Fruit fly (Drosophila melanogaster) whole organism, adult: Measurements from ENCODE around the gene MED20.
A peak's percentile ranks its signal among the peaks of the same experiment; 100 is the strongest.

Experiments
- CG11617 ChIP-seq: fragments of 200-800 bp; sonication (Bioruptor generic); optimal IDR thresholded peaks from 2 replicates; lab custom pipeline; 2017; ENCODE audit warnings: mild to moderate bottlenecking, missing biosample characterization, missing genetic modification reagents, missing genetic modification characterization
- CG12768 ChIP-seq: fragments of 200-800 bp; sonication (Bioruptor generic); optimal IDR thresholded peaks from 2 replicates; lab custom pipeline; 2017; ENCODE audit warnings: missing biosample characterization, missing genetic modification characterization, mild to moderate bottlenecking, moderate library complexity, missing genetic modification reagents
- CG14711 ChIP-seq: fragments of 200-800 bp; sonication (Bioruptor generic); optimal IDR thresholded peaks from 2 replicates; lab custom pipeline; 2018; ENCODE audit warnings: missing biosample characterization, mild to moderate bottlenecking, missing genetic modification characterization, moderate library complexity
- CG1620 ChIP-seq: fragments of 200-800 bp; sonication (Bioruptor generic); optimal IDR thresholded peaks from 2 replicates; lab custom pipeline; 2016; ENCODE audit warnings: missing biosample characterization, missing genetic modification characterization
- CG33017 ChIP-seq: fragments of 200-800 bp; sonication (Bioruptor generic); optimal IDR thresholded peaks from 2 replicates; lab custom pipeline; 2018; ENCODE audit warnings: missing biosample characterization, mild to moderate bottlenecking, missing genetic modification characterization, moderate library complexity
- CG5204 ChIP-seq: fragments of 200-800 bp; sonication (Bioruptor generic); optimal IDR thresholded peaks from 2 replicates; lab custom pipeline; 2016; ENCODE audit warnings: missing biosample characterization, missing genetic modification characterization
- CG7045 ChIP-seq: fragments of 200-800 bp; sonication (Bioruptor generic); optimal IDR thresholded peaks from 2 replicates; lab custom pipeline; 2017; ENCODE audit warnings: missing biosample characterization, mild to moderate bottlenecking, missing genetic modification characterization
- CG7101 ChIP-seq: fragments of 200-800 bp; sonication (Bioruptor generic); optimal IDR thresholded peaks from 2 replicates; lab custom pipeline; 2018; ENCODE audit warnings: missing biosample characterization, mild to moderate bottlenecking, missing genetic modification characterization, moderate library complexity
- Clk ChIP-seq: fragments of 200-800 bp; sonication (Bioruptor generic); optimal IDR thresholded peaks from 2 replicates; lab custom pipeline; 2017; ENCODE audit warnings: missing biosample characterization, missing genetic modification characterization
- Crg-1 ChIP-seq: fragments of 200-800 bp; sonication (Bioruptor generic); optimal IDR thresholded peaks from 2 replicates; lab custom pipeline; 2016; ENCODE audit warnings: missing biosample characterization, missing genetic modification characterization
- Hr96 ChIP-seq: fragments of 200-800 bp; sonication (Bioruptor generic); optimal IDR thresholded peaks from 2 replicates; lab custom pipeline; 2016; ENCODE audit warnings: missing biosample characterization, missing genetic modification characterization
- Mnt ChIP-seq: fragments of 200-800 bp; sonication (Bioruptor generic); optimal IDR thresholded peaks from 2 replicates; lab custom pipeline; 2016; ENCODE audit warnings: missing biosample characterization, mild to moderate bottlenecking, missing genetic modification characterization
- bab1 ChIP-seq: fragments of 200-800 bp; sonication (Bioruptor generic); optimal IDR thresholded peaks from 3 replicates; lab custom pipeline; 2019; ENCODE audit warnings: missing biosample characterization, mild to moderate bottlenecking, missing genetic modification characterization, moderate library complexity
- cic ChIP-seq: fragments of 200-800 bp; sonication (Bioruptor generic); optimal IDR thresholded peaks from 2 replicates; lab custom pipeline; 2017; ENCODE audit warnings: missing biosample characterization, mild to moderate bottlenecking, missing genetic modification characterization, moderate library complexity
- cnc ChIP-seq, 2 experiments: fragments of >200 bp; optimal IDR thresholded peaks; 2 replicates each; lab custom pipeline; 2017
- kay ChIP-seq: fragments of 200-800 bp; sonication (Bioruptor generic); peaks from one replicate; lab custom pipeline; 2016; ENCODE audit warnings: missing biosample characterization, missing genetic modification characterization, borderline replicate concordance
- ovo ChIP-seq: fragments of 200-800 bp; sonication (Bioruptor generic); optimal IDR thresholded peaks from 2 replicates; lab custom pipeline; 2016; ENCODE audit warnings: missing biosample characterization, missing genetic modification characterization
- pad ChIP-seq: fragments of 200-800 bp; sonication (Bioruptor generic); optimal IDR thresholded peaks from 3 replicates; lab custom pipeline; 2017; ENCODE audit warnings: missing biosample characterization, missing genetic modification characterization, mild to moderate bottlenecking, moderate library complexity, missing genetic modification reagents
- tj ChIP-seq: fragments of 200-800 bp; sonication (Bioruptor generic); optimal IDR thresholded peaks from 3 replicates; lab custom pipeline; 2017; ENCODE audit warnings: missing biosample characterization, mild to moderate bottlenecking, missing genetic modification characterization, moderate library complexity
- toe ChIP-seq: fragments of 200-800 bp; sonication (Bioruptor generic); optimal IDR thresholded peaks from 2 replicates; lab custom pipeline; 2016; ENCODE audit warnings: missing biosample characterization, missing genetic modification characterization

MED20 gene

DNA sequence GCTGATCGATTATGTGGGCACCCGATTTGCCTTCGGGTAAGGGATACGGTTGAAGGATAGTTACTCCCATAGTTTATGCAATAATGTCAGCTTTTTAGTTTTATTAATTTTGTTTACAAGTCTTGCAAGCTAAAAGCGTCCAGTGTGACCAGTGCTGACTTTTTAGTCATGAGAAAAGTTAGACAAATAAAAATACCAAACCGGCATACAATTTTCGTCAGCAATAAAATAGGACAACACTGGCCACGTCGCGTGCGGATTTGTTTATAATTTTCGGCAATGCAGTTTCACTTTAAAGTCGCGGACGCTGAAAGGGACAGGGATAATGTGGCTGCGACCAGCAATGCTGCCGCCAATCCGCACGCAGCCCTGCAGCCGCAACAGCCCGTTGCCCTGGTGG, at the start of gene MED20, which contains the start of gene Trf:
MED20 (minus strand) TSS at position 157 of the 400 bp plus-strand sequence.
Trf (plus strand) TSS at position 204 of the 400 bp plus-strand sequence.
- TF ChIP-seq CG14711 (tag; lab: Kevin White, UChicago) (no peak), CG11617 (no peak), Crg-1 (GFP tag; lab: Kevin White, UChicago) (no peak), CG33017 (tag; lab: Kevin White, UChicago) (no peak), Mnt (GFP tag; lab: Kevin White, UChicago) (peak; percentile 83), bab1 (peak; percentile 37), CG5204 (no peak), ovo (GFP tag; lab: Kevin White, UChicago) (no peak), CG1620 (GFP tag; lab: Kevin White, UChicago) (no peak)

dm6 chr2L:8116632-8117193, 44.1 kb upstream of the MED20 start:
- TF ChIP-seq cic = peak; percentile 32
- no peak for TF ChIP-seq CG7101 (tag; lab: Kevin White, UChicago)

DNA sequence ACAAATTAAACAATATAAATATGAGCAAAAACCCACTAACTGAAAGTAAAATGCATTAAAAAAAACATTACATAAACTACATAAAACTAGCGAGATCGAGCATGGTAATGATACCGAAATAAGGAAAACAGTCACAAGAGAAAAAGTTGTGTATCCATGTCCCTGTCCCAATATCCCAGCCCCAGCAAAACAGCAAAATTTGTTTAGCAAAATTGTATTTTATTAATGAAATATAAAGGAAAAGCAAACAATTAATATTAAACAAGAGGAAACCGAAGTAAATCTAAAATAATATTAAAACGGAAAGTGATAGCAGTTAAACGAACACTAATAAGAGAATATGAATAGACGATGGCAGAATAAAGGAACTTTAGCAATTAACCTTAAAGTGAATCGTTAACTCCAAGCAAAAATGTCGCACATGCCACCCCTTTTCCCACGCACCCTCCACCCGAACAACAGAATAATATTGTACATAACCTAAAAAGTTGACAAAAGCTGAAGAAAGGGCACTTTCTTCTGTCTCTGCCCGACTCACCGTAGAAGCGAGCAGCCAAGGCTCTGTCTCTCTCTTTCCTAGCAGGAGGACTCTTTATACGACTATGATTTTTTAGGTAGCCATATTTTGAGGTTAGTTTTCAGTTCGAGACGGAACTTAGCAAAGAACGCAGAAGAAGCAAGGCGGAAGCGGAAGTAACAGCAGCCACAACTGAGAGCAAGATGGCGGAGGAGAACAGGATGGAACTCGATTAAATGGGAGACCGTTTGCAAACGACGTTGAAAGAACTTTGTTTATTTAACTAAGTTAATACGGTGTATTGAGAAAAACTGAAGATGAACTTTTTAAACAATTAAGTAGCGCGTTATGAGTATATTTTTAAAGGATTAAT, 38.1 kb upstream of the MED20 start:
- peak; percentile 80 for TF ChIP-seq kay (GFP tag; lab: Kevin White, UChicago)
- TF ChIP-seq toe (GFP tag; lab: Kevin White, UChicago) = no peak

dm6 chr2L:8104706-8105105, 32.1 kb upstream of the MED20 start:
- TF ChIP-seq CG5204 = no peak
- no peak for TF ChIP-seq CG11617
- no peak for TF ChIP-seq CG7101 (tag; lab: Kevin White, UChicago)
- no peak for TF ChIP-seq CG12768 (GFP tag; lab: Kevin White, UChicago)
- no peak for TF ChIP-seq CG1620 (GFP tag; lab: Kevin White, UChicago)
- no peak for TF ChIP-seq toe (GFP tag; lab: Kevin White, UChicago)
- TF ChIP-seq Crg-1 (GFP tag; lab: Kevin White, UChicago) = no peak
- no peak for TF ChIP-seq CG14711 (tag; lab: Kevin White, UChicago)
- TF ChIP-seq Mnt (GFP tag; lab: Kevin White, UChicago) = peak; percentile 20
- TF ChIP-seq Hr96 (GFP tag; lab: Kevin White, UChicago) = no peak
- no peak for TF ChIP-seq Clk (GFP tag; lab: Kevin White, UChicago)
- no peak for TF ChIP-seq ovo (GFP tag; lab: Kevin White, UChicago)
- TF ChIP-seq tj (GFP tag; lab: Kevin White, UChicago) = no peak
- TF ChIP-seq bab1 = no peak
- TF ChIP-seq cnc (optimal IDR thresholded peaks at IDR 0.05; lab: Kevin White, UChicago) = no peak
- no peak for TF ChIP-seq CG33017 (tag; lab: Kevin White, UChicago)
- TF ChIP-seq pad (GFP tag; lab: Kevin White, UChicago) = no peak
- peak; percentile 85 for TF ChIP-seq kay (GFP tag; lab: Kevin White, UChicago)
- TF ChIP-seq CG7045 (GFP tag; lab: Kevin White, UChicago) = no peak
- peak; percentile 44 for TF ChIP-seq cic

DNA sequence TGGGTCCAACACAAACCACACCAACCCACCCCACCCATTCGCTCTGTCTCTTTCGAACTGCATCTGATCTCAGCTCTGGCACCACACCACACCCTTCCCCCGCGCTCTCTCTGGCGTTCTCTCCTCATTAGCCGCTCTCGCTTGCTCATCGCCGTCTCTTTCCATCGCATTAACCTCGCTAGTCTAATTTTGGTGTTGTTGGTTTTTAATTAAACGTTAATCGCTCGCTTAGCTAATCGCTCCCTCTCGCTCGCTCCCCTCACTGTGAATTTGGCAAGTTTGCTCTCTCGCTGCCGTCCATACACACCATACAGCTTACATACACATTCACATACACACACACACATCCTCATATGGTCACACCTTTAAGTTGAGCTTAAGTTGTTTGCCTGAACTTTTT, 31.4 kb upstream of the MED20 start:
- TF ChIP-seq CG5204 = no peak
- TF ChIP-seq CG12768 (GFP tag; lab: Kevin White, UChicago) = peak; percentile 41
- TF ChIP-seq cic = peak; percentile 36
- no peak for TF ChIP-seq Mnt (GFP tag; lab: Kevin White, UChicago)
- TF ChIP-seq Crg-1 (GFP tag; lab: Kevin White, UChicago) = peak; percentile 15
- TF ChIP-seq pad (GFP tag; lab: Kevin White, UChicago) = peak; percentile 8
- TF ChIP-seq CG7045 (GFP tag; lab: Kevin White, UChicago) = no peak

dm6 chr2L:8103073-8103472, 30.4 kb upstream of the MED20 start:
- TF ChIP-seq Crg-1 (GFP tag; lab: Kevin White, UChicago) = no peak
- TF ChIP-seq CG11617 = no peak
- TF ChIP-seq pad (GFP tag; lab: Kevin White, UChicago) = no peak
- TF ChIP-seq CG1620 (GFP tag; lab: Kevin White, UChicago) = no peak
- no peak for TF ChIP-seq kay (GFP tag; lab: Kevin White, UChicago)
- TF ChIP-seq ovo (GFP tag; lab: Kevin White, UChicago) = no peak
